Worm (Caenorhabditis elegans) whole organism, late embryonic: ENCODE results near the gene AC3.5.

Experiments
- ceh-24 ChIP-seq: sonication (generic microtip); optimal IDR thresholded peaks from 2 replicates; lab custom pipeline; 2016; ENCODE audit warnings: mild to moderate bottlenecking, missing genetic modification characterization, missing compliant biosample characterization
- nfya-1 ChIP-seq: sonication (generic microtip); optimal IDR thresholded peaks from 2 replicates; lab custom pipeline; 2017; ENCODE audit warnings: missing genetic modification characterization, mild to moderate bottlenecking, missing compliant biosample characterization, antibody characterized with exemption, moderate library complexity
- npax-4 ChIP-seq: sonication (generic microtip); optimal IDR thresholded peaks from 2 replicates; lab custom pipeline; 2016; ENCODE audit warnings: missing genetic modification characterization, missing compliant biosample characterization
- pag-3 ChIP-seq: sonication (generic microtip); optimal IDR thresholded peaks from 2 replicates; lab custom pipeline; 2016; ENCODE audit warnings: missing compliant biosample characterization, missing genetic modification characterization, borderline replicate concordance
- sox-2 ChIP-seq: fragments of 200-800 bp; sonication (Bioruptor generic); IDR thresholded peaks from 2 replicates; pipeline ENCODE4 v1.3.6; 2022; ENCODE audit warnings: missing genetic modification reagents, missing genetic modification characterization, missing compliant biosample characterization
- ztf-16 ChIP-seq: sonication (generic microtip); optimal IDR thresholded peaks from 2 replicates; lab custom pipeline; 2017; ENCODE audit warnings: missing genetic modification characterization, missing compliant biosample characterization

- TF ChIP-seq pag-3 (tag; lab: Kevin White, UChicago): no peak
- TF ChIP-seq sox-2 (GFP tag; lab: Robert Waterston, UW): no peak
- no peak for TF ChIP-seq npax-4 (tag; lab: Kevin White, UChicago)
- no peak for TF ChIP-seq ztf-16 (tag; lab: Kevin White, UChicago)
- no peak for TF ChIP-seq nfya-1 (tag; lab: Kevin White, UChicago)
- no peak for TF ChIP-seq ceh-24 (tag; lab: Kevin White, UChicago)
These were observed 46.9 kb downstream of the AC3.5 start for ce11 chrV:10435198-10435597.
